Fruit fly (Drosophila melanogaster): ENCODE results near the gene CG12104.

The CG12104 gene

dm6 chr3L:1591692-1592371 lies 10.6 kb downstream of the CG12104 start (continued):
- TF ChIP-seq CG12104 (GFP tag; optimal IDR thresholded peaks at IDR 0.05) (peak; percentile 95), slou (GFP tag; optimal IDR thresholded peaks at IDR 0.05) (no peak), zen2 (GFP tag; IDR thresholded peaks at IDR 0.05; ENCODE audit: partially characterized antibody) (no peak), Hey (tag; optimal IDR thresholded peaks at IDR 0.05) (peak; percentile 77), sug (tag; optimal IDR thresholded peaks at IDR 0.05) (no peak), klu (GFP tag; IDR thresholded peaks at IDR 0.05) (no peak), sqz (GFP tag; optimal IDR thresholded peaks at IDR 0.05) (no peak), cad (GFP tag; optimal IDR thresholded peaks at IDR 0.05) (no peak), gfzf (GFP tag; optimal IDR thresholded peaks at IDR 0.05) (no peak), Lpt (GFP tag; optimal IDR thresholded peaks at IDR 0.05) (no peak), vfl (GFP tag; optimal IDR thresholded peaks at IDR 0.05) (peak; percentile 14), CG17361 (GFP tag; IDR thresholded peaks at IDR 0.05) (no peak), slbo (GFP tag; IDR thresholded peaks at IDR 0.05) (peak; percentile 33), Blimp-1 (GFP tag; optimal IDR thresholded peaks at IDR 0.05) (peak; percentile 62), nerfin-2 (GFP tag; IDR thresholded peaks at IDR 0.05; ENCODE audit: partially characterized antibody) (no peak), Oaz (GFP tag; IDR thresholded peaks at IDR 0.05) (no peak), sc (optimal IDR thresholded peaks at IDR 0.05) (no peak), sc (GFP tag; optimal IDR thresholded peaks at IDR 0.05) (no peak), ro (GFP tag; IDR thresholded peaks at IDR 0.05) (no peak), lilli (GFP tag; optimal IDR thresholded peaks at IDR 0.05) (peak; percentile 49), CG3726 (GFP tag; IDR thresholded peaks at IDR 0.05) (no peak), Six4 (GFP tag; optimal IDR thresholded peaks at IDR 0.05) (peak; percentile 26), Sox100B (GFP tag; optimal IDR thresholded peaks at IDR 0.05) (no peak), rib (GFP tag; IDR thresholded peaks at IDR 0.05) (peak; percentile 93), cas (GFP tag; IDR thresholded peaks at IDR 0.05) (no peak), D (optimal IDR thresholded peaks at IDR 0.05) (no peak), D (GFP tag; optimal IDR thresholded peaks at IDR 0.05) (peak; percentile 15), CG1024 (GFP tag; IDR thresholded peaks at IDR 0.05) (no peak), Trl (optimal IDR thresholded peaks at IDR 0.05) (no peak), Trl (GFP tag; optimal IDR thresholded peaks at IDR 0.05) (peak; percentile 73), CG12299 (tag; optimal IDR thresholded peaks at IDR 0.05) (peak; percentile 79), CG6175 (GFP tag; IDR thresholded peaks at IDR 0.05) (peak; percentile 26; the same call in 1 of the 3 replicates), CG15696 (tag; optimal IDR thresholded peaks at IDR 0.05) (peak; percentile 57), Dref (GFP tag; IDR thresholded peaks at IDR 0.05) (no peak), MTF-1 (GFP tag; optimal IDR thresholded peaks at IDR 0.05; ENCODE audit: borderline replicate concordance) (peak; percentile 86), CG8089 (GFP tag; optimal IDR thresholded peaks at IDR 0.05) (peak; percentile 26), mirr (GFP tag; optimal IDR thresholded peaks at IDR 0.05) (peak; percentile 81), CG12942 (GFP tag; optimal IDR thresholded peaks at IDR 0.05) (peak; percentile 38), CG8924 (tag; optimal IDR thresholded peaks at IDR 0.05) (peak; percentile 0), Sin3A (optimal IDR thresholded peaks at IDR 0.05) (no peak), HHEX (GFP tag; optimal IDR thresholded peaks at IDR 0.05) (peak; percentile 91), YL-1 (GFP tag; optimal IDR thresholded peaks at IDR 0.05) (peak; percentile 44), CG11696 (GFP tag; IDR thresholded peaks at IDR 0.05) (peak; percentile 47; the same call in 1 of the 2 replicates), CG4328 (GFP tag; optimal IDR thresholded peaks at IDR 0.05) (peak; percentile 66), grn (GFP tag; optimal IDR thresholded peaks at IDR 0.05) (peak; percentile 57), Ets97D (GFP tag; optimal IDR thresholded peaks at IDR 0.05) (peak; percentile 21), gcm2 (GFP tag; optimal IDR thresholded peaks at IDR 0.05) (no peak), chm (GFP tag; IDR thresholded peaks at IDR 0.05) (peak; percentile 43; the same call in 1 of the 2 replicates), Vsx1 (GFP tag; optimal IDR thresholded peaks at IDR 0.05) (peak; percentile 76), tap (tag; optimal IDR thresholded peaks at IDR 0.05) (no peak), Max (GFP tag; optimal IDR thresholded peaks at IDR 0.05) (peak; percentile 62), seq (GFP tag; IDR thresholded peaks at IDR 0.05) (peak; percentile 71; the same call in 1 of the 2 replicates)
